Fruit fly (Drosophila melanogaster): ENCODE measurements around the gene kuk.

DNA sequence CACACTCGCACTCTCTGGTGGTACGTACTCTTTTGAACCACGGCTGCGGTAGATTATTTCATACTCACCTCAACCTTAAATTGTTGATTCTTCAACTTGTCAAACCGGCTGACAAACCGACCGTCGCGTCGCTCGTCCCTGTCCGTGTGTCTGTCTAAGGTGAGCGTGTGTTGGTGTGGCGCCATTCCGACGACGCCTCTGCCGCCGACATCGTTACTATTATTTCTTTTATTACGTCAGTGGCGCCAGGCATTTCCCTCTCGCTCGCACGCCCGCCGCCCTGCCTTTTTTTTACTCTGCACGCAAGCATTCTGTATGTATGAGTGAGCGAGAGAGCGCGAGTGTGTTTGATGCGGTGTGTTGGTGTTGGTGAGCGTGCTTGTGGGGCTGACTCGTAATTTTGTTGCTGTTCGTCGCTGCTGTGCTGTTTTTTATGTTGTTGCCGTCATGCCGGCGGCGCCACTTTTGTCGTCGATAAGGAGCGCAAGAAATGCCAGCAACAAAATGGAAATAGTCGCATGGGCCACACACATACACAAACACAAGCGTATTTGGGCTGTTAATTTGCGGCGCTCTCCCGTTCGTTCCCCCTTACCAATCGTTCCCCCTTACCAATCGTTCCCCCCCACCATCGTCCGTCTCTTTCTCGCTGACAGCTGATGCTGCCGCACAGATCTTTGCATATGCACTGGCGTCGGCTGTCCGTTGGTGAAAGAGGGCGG lies 23.7 kb upstream of the kuk start:
- no peak for TF ChIP-seq CG34367 (tag; optimal IDR thresholded peaks at IDR 0.05)
- no peak for TF ChIP-seq CG10348 (GFP tag; IDR thresholded peaks at IDR 0.05)
- TF ChIP-seq CG32121 (GFP tag; IDR thresholded peaks at IDR 0.05): peak; percentile 60
- peak; percentile 46; the same call in 1 of the 2 replicates for TF ChIP-seq rn (GFP tag; IDR thresholded peaks at IDR 0.05)
